Worm (Caenorhabditis elegans): ENCODE data around the gene Y38F1A.2.
A peak's percentile ranks its signal among the peaks of the same experiment; 100 is the strongest.

DNA sequence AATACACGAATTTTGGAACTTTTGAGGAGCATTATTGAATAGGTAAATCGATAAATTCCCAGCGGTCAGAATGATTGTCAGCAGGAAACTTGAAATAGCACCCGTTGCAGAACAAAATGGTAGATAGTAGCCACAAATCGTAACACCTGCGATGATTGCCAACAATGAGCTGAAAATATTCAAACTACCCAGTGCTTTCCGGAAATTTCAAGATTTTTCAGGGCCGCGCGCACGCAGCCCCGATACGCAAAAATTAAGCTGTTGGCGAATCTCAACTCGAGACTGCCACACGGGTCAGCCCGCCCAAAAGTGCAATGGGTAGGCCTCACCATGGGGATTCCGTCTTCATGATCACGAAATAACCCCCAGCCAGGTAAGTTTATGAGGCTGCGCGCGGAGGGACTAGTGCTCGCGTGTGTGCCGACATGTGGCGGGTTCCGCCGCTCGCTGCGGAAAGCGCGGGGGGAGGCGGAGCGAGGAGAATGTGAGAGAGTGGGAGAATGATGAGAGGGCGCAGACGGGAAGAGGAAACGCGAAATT lies 10.1 kb upstream of the Y38F1A.2 start:
- TF ChIP-seq zag-1 (tag; optimal IDR thresholded peaks at IDR 0.05) (no peak), snpc-4 (tag; optimal IDR thresholded peaks at IDR 0.05) (peak; percentile 97), F10B5.3 (tag; optimal IDR thresholded peaks at IDR 0.05) (peak; percentile 88), ceh-20 (GFP tag; IDR thresholded peaks at IDR 0.05) (peak; percentile 73), ztf-11 (tag; optimal IDR thresholded peaks at IDR 0.05) (no peak), ctbp-1 (GFP tag; IDR thresholded peaks at IDR 0.05) (peak; percentile 93), nhr-76 (tag; optimal IDR thresholded peaks at IDR 0.05) (no peak), R02D3.7 (tag; optimal IDR thresholded peaks at IDR 0.05) (no peak), skn-1 (tag; optimal IDR thresholded peaks at IDR 0.05) (no peak), nhr-11 (tag; optimal IDR thresholded peaks at IDR 0.05) (peak; percentile 60)
